Fruit fly (Drosophila melanogaster) whole organism, embryonic: Measurements from ENCODE around the gene edin.

Experiments used
- Blimp-1 ChIP-seq: fragments of 200-800 bp; sonication (Bioruptor generic); optimal IDR thresholded peaks from 3 replicates; lab custom pipeline; 2018; ENCODE audit warnings: missing biosample characterization, missing genetic modification characterization, mild to moderate bottlenecking, moderate library complexity, missing genetic modification reagents
- CG10267 ChIP-seq: fragments of 200-800 bp; sonication (Bioruptor generic); optimal IDR thresholded peaks from 2 replicates; lab custom pipeline; 2018; ENCODE audit warnings: missing biosample characterization, mild to moderate bottlenecking, missing genetic modification characterization, moderate library complexity
- CG10654 ChIP-seq: fragments of 200-800 bp; sonication (Bioruptor generic); optimal IDR thresholded peaks from 2 replicates; lab custom pipeline; 2016; ENCODE audit warnings: missing biosample characterization, missing genetic modification characterization
- CG10979 ChIP-seq: fragments of 200-800 bp; sonication (Bioruptor generic); optimal IDR thresholded peaks from 2 replicates; lab custom pipeline; 2018; ENCODE audit warnings: missing biosample characterization, mild to moderate bottlenecking, missing genetic modification characterization, moderate library complexity
- CG11085 ChIP-seq: fragments of 200-800 bp; sonication (Bioruptor generic); IDR thresholded peaks from 2 replicates; pipeline ENCODE4 v1.3.6; 2022; ENCODE audit warnings: missing biosample characterization, missing genetic modification characterization
- CG14014 ChIP-seq: fragments of 200-800 bp; sonication (Bioruptor generic); IDR thresholded peaks from 2 replicates; pipeline ENCODE4 v1.3.6; 2022; ENCODE audit warnings: missing biosample characterization, missing genetic modification characterization
- CG1602 ChIP-seq: fragments of 200-800 bp; sonication (Bioruptor generic); optimal IDR thresholded peaks from 3 replicates; lab custom pipeline; 2016; ENCODE audit warnings: missing biosample characterization, missing genetic modification characterization
- CG17829 ChIP-seq: fragments of 200-800 bp; optimal IDR thresholded peaks from 2 replicates; lab custom pipeline; 2019; ENCODE audit warnings: missing biosample characterization, mild to moderate bottlenecking, missing genetic modification characterization, moderate library complexity
- CG18599 ChIP-seq: fragments of 200-800 bp; sonication (Bioruptor generic); optimal IDR thresholded peaks from 3 replicates; lab custom pipeline; 2017; ENCODE audit warnings: missing biosample characterization, missing genetic modification characterization, mild to moderate bottlenecking, moderate library complexity, missing genetic modification reagents
- CG2889 ChIP-seq: fragments of 200-800 bp; sonication (Bioruptor generic); IDR thresholded peaks from 3 replicates; pipeline ENCODE4 v1.3.6; 2022; ENCODE audit warnings: missing biosample characterization, missing genetic modification characterization
- CG31441 ChIP-seq: fragments of 200-800 bp; sonication (Bioruptor generic); IDR thresholded peaks from 2 replicates; pipeline ENCODE4 v1.3.6; 2022; ENCODE audit warnings: missing biosample characterization, missing genetic modification characterization
- CG3995 ChIP-seq: fragments of 200-800 bp; sonication (Bioruptor generic); optimal IDR thresholded peaks from 3 replicates; lab custom pipeline; 2016; ENCODE audit warnings: missing biosample characterization, missing genetic modification characterization
- CG42726 ChIP-seq: fragments of 200-800 bp; sonication (Bioruptor generic); IDR thresholded peaks from 2 replicates; pipeline ENCODE4 v1.3.6; 2022; ENCODE audit warnings: missing biosample characterization, missing genetic modification characterization; ENCODE audit not compliant: partially characterized antibody
- CG43689 ChIP-seq: fragments of 200-800 bp; sonication (Bioruptor generic); IDR thresholded peaks from 2 replicates; pipeline ENCODE4 v1.3.6; 2022; ENCODE audit warnings: missing biosample characterization, missing genetic modification characterization
- CG4730 ChIP-seq: fragments of 200-800 bp; sonication (Bioruptor generic); IDR thresholded peaks from 2 replicates; pipeline ENCODE4 v1.3.6; 2022; ENCODE audit warnings: missing biosample characterization, missing genetic modification characterization
- CG6175 ChIP-seq: fragments of 200-800 bp; sonication (Bioruptor generic); IDR thresholded peaks from 3 replicates; pipeline ENCODE4 v1.3.6; 2022; ENCODE audit warnings: missing biosample characterization, missing genetic modification characterization
- CG6683 ChIP-seq: fragments of 200-800 bp; sonication (Bioruptor generic); optimal IDR thresholded peaks from 2 replicates; lab custom pipeline; 2017; ENCODE audit warnings: missing biosample characterization, mild to moderate bottlenecking, missing genetic modification characterization, missing genetic modification reagents
- CG6689 ChIP-seq: fragments of 200-800 bp; sonication (Bioruptor generic); IDR thresholded peaks from 2 replicates; pipeline ENCODE4 v1.3.6; 2022; ENCODE audit warnings: missing biosample characterization, missing genetic modification characterization
- CG8388 ChIP-seq: fragments of 200-800 bp; sonication (Bioruptor generic); optimal IDR thresholded peaks from 2 replicates; lab custom pipeline; 2019; ENCODE audit warnings: missing biosample characterization, mild to moderate bottlenecking, missing genetic modification characterization, moderate library complexity
- CG9609 ChIP-seq: fragments of 200-800 bp; sonication (Bioruptor generic); optimal IDR thresholded peaks from 3 replicates; lab custom pipeline; 2016; ENCODE audit warnings: missing biosample characterization, missing genetic modification characterization
- Chrac-16 ChIP-seq: fragments of 200-800 bp; sonication (Bioruptor generic); optimal IDR thresholded peaks from 3 replicates; lab custom pipeline; 2016; ENCODE audit warnings: missing biosample characterization, missing genetic modification characterization
- D ChIP-seq, 2 experiments: fragments of 200-800 bp in 1 of 2; fragments of >200 bp in 1 of 2; sonication (Bioruptor generic) in 1 of 2; optimal IDR thresholded peaks; 2 replicates in 1 of 2; 3 replicates in 1 of 2; lab custom pipeline; 2017; ENCODE audit warnings: mild to moderate bottlenecking in 1 of 2, missing biosample characterization in 1 of 2, missing genetic modification characterization in 1 of 2, missing genetic modification reagents in 1 of 2
- D19B ChIP-seq: fragments of 200-800 bp; sonication (Bioruptor generic); optimal IDR thresholded peaks from 2 replicates; lab custom pipeline; 2017; ENCODE audit warnings: missing biosample characterization, mild to moderate bottlenecking, missing genetic modification characterization
- Dll ChIP-seq: fragments of 200-800 bp; sonication (Bioruptor generic); IDR thresholded peaks from 4 replicates; pipeline ENCODE4 v1.3.6; 2022; ENCODE audit warnings: missing biosample characterization, missing genetic modification characterization; ENCODE audit not compliant: partially characterized antibody
- Drgx ChIP-seq: fragments of 200-800 bp; sonication (Bioruptor generic); IDR thresholded peaks from 2 replicates; pipeline ENCODE4 v1.3.6; 2022; ENCODE audit warnings: missing biosample characterization, missing genetic modification characterization
- Ets97D ChIP-seq: fragments of 200-800 bp; sonication (Bioruptor generic); optimal IDR thresholded peaks from 3 replicates; lab custom pipeline; 2016; ENCODE audit warnings: missing biosample characterization, missing genetic modification characterization
- GATAe ChIP-seq: fragments of 200-800 bp; sonication (Bioruptor generic); conservative IDR thresholded peaks from 2 replicates; pipeline ENCODE4 v1.3.6; 2022; ENCODE audit warnings: missing biosample characterization, missing genetic modification characterization
- HLH3B ChIP-seq: fragments of 200-800 bp; sonication (Bioruptor generic); IDR thresholded peaks from 2 replicates; pipeline ENCODE4 v1.3.6; 2022; ENCODE audit warnings: missing biosample characterization, missing genetic modification characterization
- Lhr ChIP-seq: fragments of 200-800 bp; sonication (Bioruptor generic); optimal IDR thresholded peaks from 3 replicates; lab custom pipeline; 2017; ENCODE audit warnings: mild to moderate bottlenecking, missing biosample characterization, missing genetic modification reagents, missing genetic modification characterization
- MESR4 ChIP-seq: fragments of 200-800 bp; sonication (Bioruptor generic); optimal IDR thresholded peaks from 2 replicates; lab custom pipeline; 2018; ENCODE audit warnings: missing biosample characterization, mild to moderate bottlenecking, missing genetic modification characterization, moderate library complexity
- Nf-YB ChIP-seq: fragments of 200-800 bp; sonication (Bioruptor generic); optimal IDR thresholded peaks from 3 replicates; lab custom pipeline; 2019; ENCODE audit warnings: missing biosample characterization, mild to moderate bottlenecking, missing genetic modification characterization, moderate library complexity
- Oli ChIP-seq: fragments of 200-800 bp; sonication (Bioruptor generic); optimal IDR thresholded peaks from 2 replicates; lab custom pipeline; 2018; ENCODE audit warnings: missing biosample characterization, mild to moderate bottlenecking, missing genetic modification characterization, moderate library complexity
- PHDP ChIP-seq: fragments of 200-800 bp; sonication (Bioruptor generic); optimal IDR thresholded peaks from 3 replicates; lab custom pipeline; 2018; ENCODE audit warnings: missing biosample characterization, mild to moderate bottlenecking, missing genetic modification characterization, moderate library complexity
- Vsx1 ChIP-seq: fragments of 200-800 bp; sonication (Bioruptor generic); optimal IDR thresholded peaks from 2 replicates; lab custom pipeline; 2017; ENCODE audit warnings: missing biosample characterization, mild to moderate bottlenecking, missing genetic modification characterization, missing genetic modification reagents
- eyg ChIP-seq: fragments of 200-800 bp; sonication (Bioruptor generic); optimal IDR thresholded peaks from 3 replicates; lab custom pipeline; 2016; ENCODE audit warnings: missing biosample characterization, missing genetic modification characterization
- grau ChIP-seq: fragments of 200-800 bp; optimal IDR thresholded peaks from 3 replicates; lab custom pipeline; 2019; ENCODE audit warnings: missing biosample characterization, mild to moderate bottlenecking, missing genetic modification characterization, moderate library complexity
- her ChIP-seq: fragments of 200-800 bp; sonication (Bioruptor generic); optimal IDR thresholded peaks from 2 replicates; lab custom pipeline; 2016; ENCODE audit warnings: missing biosample characterization, missing genetic modification characterization
- jing ChIP-seq: fragments of 200-800 bp; sonication (Bioruptor generic); optimal IDR thresholded peaks from 2 replicates; lab custom pipeline; 2018; ENCODE audit warnings: missing biosample characterization, mild to moderate bottlenecking, missing genetic modification characterization
- kay ChIP-seq: fragments of 200-800 bp; sonication (Bioruptor generic); optimal IDR thresholded peaks from 2 replicates; lab custom pipeline; 2016; ENCODE audit warnings: missing biosample characterization, missing genetic modification characterization
- lilli ChIP-seq: fragments of 200-800 bp; sonication (Bioruptor generic); optimal IDR thresholded peaks from 3 replicates; lab custom pipeline; 2016; ENCODE audit warnings: missing biosample characterization, missing genetic modification characterization
- lola ChIP-seq, 3 experiments: fragments of >200 bp in 2 of 3; fragments of 200-800 bp in 1 of 3; sonication (Bioruptor generic) in 1 of 3; optimal IDR thresholded peaks; 2 replicates each; lab custom pipeline; 2017 to 2019; ENCODE audit warnings: missing biosample characterization in 3 of 3, missing genetic modification characterization in 3 of 3, mild to moderate bottlenecking in 1 of 3, moderate library complexity in 1 of 3
- mam ChIP-seq: fragments of 200-800 bp; sonication (Bioruptor generic); optimal IDR thresholded peaks from 3 replicates; lab custom pipeline; 2016; ENCODE audit warnings: missing biosample characterization, missing genetic modification characterization
- mirr ChIP-seq: fragments of 200-800 bp; sonication (Bioruptor generic); optimal IDR thresholded peaks from 3 replicates; lab custom pipeline; 2018; ENCODE audit warnings: missing biosample characterization, mild to moderate bottlenecking, missing genetic modification characterization
- odd ChIP-seq: fragments of 200-800 bp; sonication (Bioruptor generic); optimal IDR thresholded peaks from 2 replicates; lab custom pipeline; 2017; ENCODE audit warnings: missing biosample characterization, mild to moderate bottlenecking, missing genetic modification characterization
- ro ChIP-seq: fragments of 200-800 bp; sonication (Bioruptor generic); IDR thresholded peaks from 2 replicates; pipeline ENCODE4 v1.3.6; 2022; ENCODE audit warnings: missing biosample characterization, missing genetic modification characterization
- sd ChIP-seq: fragments of 200-800 bp; sonication (Bioruptor generic); optimal IDR thresholded peaks from 3 replicates; lab custom pipeline; 2018; ENCODE audit warnings: missing biosample characterization, mild to moderate bottlenecking, missing genetic modification characterization, moderate library complexity
- shn ChIP-seq: fragments of 200-800 bp; sonication (Bioruptor generic); optimal IDR thresholded peaks from 3 replicates; lab custom pipeline; 2016; ENCODE audit warnings: missing biosample characterization, missing genetic modification characterization
- slbo ChIP-seq: fragments of 200-800 bp; sonication (Bioruptor generic); IDR thresholded peaks from 2 replicates; pipeline ENCODE4 v1.3.6; 2022; ENCODE audit warnings: missing biosample characterization, missing genetic modification characterization
- unpg ChIP-seq: fragments of 200-800 bp; sonication (Bioruptor generic); optimal IDR thresholded peaks from 3 replicates; lab custom pipeline; 2018; ENCODE audit warnings: missing biosample characterization, mild to moderate bottlenecking, missing genetic modification characterization, moderate library complexity
- vnd ChIP-seq: fragments of 200-800 bp; sonication (Bioruptor generic); IDR thresholded peaks from 3 replicates; pipeline ENCODE4 v1.3.6; 2022; ENCODE audit warnings: missing biosample characterization, missing genetic modification characterization; ENCODE audit not compliant: partially characterized antibody

Gene edin

dm6 chr3L:17475979-17476393 lies 18.7 kb upstream of the edin start, which contains the start of gene CG34250 (continued):
- peak; percentile 70 for TF ChIP-seq vnd (GFP tag; lab: Robert Waterston, UW)
- no peak for TF ChIP-seq CG6175 (GFP tag; lab: Robert Waterston, UW)
- no peak for TF ChIP-seq jing
- peak; percentile 48 for TF ChIP-seq mam (GFP tag; lab: Kevin White, UChicago)
- TF ChIP-seq Drgx: no peak
- peak; percentile 47; the same call in 1 of the 2 replicates for TF ChIP-seq slbo
- TF ChIP-seq Chrac-16 (GFP tag; lab: Kevin White, UChicago): peak; percentile 37
- peak; percentile 90 for TF ChIP-seq Dll (GFP tag; lab: Robert Waterston, UW)
- peak; percentile 29 for TF ChIP-seq Blimp-1 (GFP tag; lab: Kevin White, UChicago)
- TF ChIP-seq eyg (GFP tag; lab: Kevin White, UChicago): no peak
- no peak for TF ChIP-seq CG6683 (GFP tag; lab: Kevin White, UChicago)
- TF ChIP-seq CG14014 (GFP tag; lab: Robert Waterston, UW): 0 out of 2 replicates have a peak, but pooled peaks have one; percentile 18
- peak; percentile 17 for TF ChIP-seq Vsx1 (GFP tag; lab: Kevin White, UChicago)
- no peak for TF ChIP-seq CG4730 (GFP tag; lab: Robert Waterston, UW)
- TF ChIP-seq lola (GFP tag; optimal IDR thresholded peaks at IDR 0.05; lab: Kevin White, UChicago): peak in 1 of 3 experiments; percentile 6
- TF ChIP-seq shn: no peak
- TF ChIP-seq unpg (GFP tag; lab: Kevin White, UChicago): no peak
- TF ChIP-seq CG9609 (GFP tag; lab: Kevin White, UChicago): no peak
- TF ChIP-seq kay (GFP tag; lab: Kevin White, UChicago): peak; percentile 6
- TF ChIP-seq CG3995 (GFP tag; lab: Kevin White, UChicago): peak; percentile 69
- peak; percentile 26 for TF ChIP-seq CG18599
- no peak for TF ChIP-seq CG43689 (GFP tag; lab: Robert Waterston, UW)
- TF ChIP-seq CG10979 (tag; lab: Kevin White, UChicago): no peak
- TF ChIP-seq GATAe: no peak
- TF ChIP-seq CG1602 (GFP tag; lab: Kevin White, UChicago): peak; percentile 48
- TF ChIP-seq D19B (GFP tag; lab: Kevin White, UChicago): no peak
- TF ChIP-seq Ets97D (GFP tag; lab: Kevin White, UChicago): peak; percentile 59
- TF ChIP-seq CG31441 (GFP tag; lab: Robert Waterston, UW): peak; percentile 60; the same call in 1 of the 2 replicates
- TF ChIP-seq CG6689 (GFP tag; lab: Robert Waterston, UW): no peak
- no peak for TF ChIP-seq CG8388 (GFP tag; lab: Kevin White, UChicago)
- peak; percentile 26 for TF ChIP-seq PHDP
- peak; percentile 16 for TF ChIP-seq Nf-YB (GFP tag; lab: Kevin White, UChicago)
- TF ChIP-seq CG10654 (GFP tag; lab: Kevin White, UChicago): peak; percentile 11
- TF ChIP-seq CG2889: no peak
- no peak for TF ChIP-seq HLH3B
- TF ChIP-seq CG42726 (GFP tag; lab: Robert Waterston, UW): 0 out of 2 replicates have a peak, but pooled peaks have one; percentile 33
- peak; percentile 49 for TF ChIP-seq grau (tag; lab: Kevin White, UChicago)
- no peak for TF ChIP-seq CG11085 (GFP tag; lab: Robert Waterston, UW)
- peak; percentile 89 for TF ChIP-seq MESR4 (GFP tag; lab: Kevin White, UChicago)
- peak; percentile 62 for TF ChIP-seq CG17829
- no peak for TF ChIP-seq ro
- TF ChIP-seq CG10267: peak; percentile 65
- TF ChIP-seq lilli (GFP tag; lab: Kevin White, UChicago): peak; percentile 64
- no peak for TF ChIP-seq D (optimal IDR thresholded peaks at IDR 0.05; lab: Kevin White, UChicago)
- TF ChIP-seq D (GFP tag; optimal IDR thresholded peaks at IDR 0.05; lab: Kevin White, UChicago): no peak
- no peak for TF ChIP-seq odd
- TF ChIP-seq Oli (tag; lab: Kevin White, UChicago): no peak
- peak; percentile 76 for TF ChIP-seq Lhr (GFP tag; lab: Kevin White, UChicago)
- peak; percentile 57 for TF ChIP-seq sd (tag; lab: Kevin White, UChicago)
- no peak for TF ChIP-seq mirr
- no peak for TF ChIP-seq her (GFP tag; lab: Kevin White, UChicago)
